Worm (Caenorhabditis elegans): ENCODE measurements around the gene Y113G7B.12.
A peak's percentile ranks its signal among the peaks of the same experiment; 100 is the strongest.

Gene Y113G7B.12

DNA sequence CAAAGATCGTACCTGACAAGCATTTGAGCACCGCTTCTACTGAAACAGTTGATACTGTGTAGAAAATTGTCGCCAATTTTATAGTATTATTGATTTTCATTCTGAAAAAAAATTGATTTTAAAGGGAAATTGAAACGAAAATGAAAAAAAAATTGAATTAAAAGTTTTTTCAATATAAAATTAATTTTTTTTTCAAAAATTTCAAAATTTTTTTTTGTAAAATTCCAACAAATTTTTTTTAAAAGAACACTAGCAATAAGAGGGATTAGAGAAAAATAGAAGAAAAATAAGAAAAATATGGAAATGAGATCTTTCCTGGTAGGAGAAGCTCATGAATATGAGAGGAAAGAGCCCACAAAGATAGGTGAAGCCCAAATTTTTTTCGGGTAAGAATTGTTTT lies 2.7 kb upstream of the Y113G7B.12 start, which contains the start of gene Y113G7B.11:
TSS of gene Y113G7B.11 (minus strand) at position 101 of the 400 bp plus-strand sequence.
- TF ChIP-seq F49E8.2 (tag; optimal IDR thresholded peaks at IDR 0.05; ENCODE audit: insufficient read depth) (no peak), nhr-27 (tag; optimal IDR thresholded peaks at IDR 0.05) (no peak), sptf-2 (GFP tag; optimal IDR thresholded peaks at IDR 0.05) (no peak), let-526 (GFP tag; IDR thresholded peaks at IDR 0.05) (no peak), ztf-22 (GFP tag; optimal IDR thresholded peaks at IDR 0.05) (no peak), rcor-1 (GFP tag; IDR thresholded peaks at IDR 0.05) (no peak), dox-1 (GFP tag; IDR thresholded peaks at IDR 0.05) (no peak), ZK185.1 (tag; optimal IDR thresholded peaks at IDR 0.05; ENCODE audit: poor library complexity, severe bottlenecking) (no peak)

DNA sequence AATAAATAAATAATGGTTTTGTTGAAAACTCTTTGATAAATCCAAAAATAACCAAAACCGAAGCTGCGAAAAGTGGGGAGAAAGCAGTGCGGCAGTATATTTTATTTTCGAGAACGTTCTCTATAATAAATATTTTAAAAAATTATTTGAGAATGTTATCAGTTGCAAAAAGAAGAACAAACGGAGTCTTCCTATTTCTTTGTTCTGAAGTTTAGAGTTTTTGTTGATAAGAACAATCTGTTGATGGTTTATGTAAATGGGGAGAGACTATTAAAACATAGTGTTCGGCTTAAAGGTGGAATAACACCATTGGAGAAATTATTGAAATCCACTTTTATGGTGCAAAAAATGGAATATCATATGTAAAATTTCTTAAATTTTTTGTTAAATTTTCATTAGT lies 613 bp upstream of the Y113G7B.12 start:
- TF ChIP-seq tlf-1 (GFP tag; optimal IDR thresholded peaks at IDR 0.05) (no peak), snpc-1.3 (tag; optimal IDR thresholded peaks at IDR 0.05; ENCODE audit: insufficient read depth) (no peak), ztf-26 (tag; optimal IDR thresholded peaks at IDR 0.05) (no peak), ztf-25 (GFP tag; IDR thresholded peaks at IDR 0.05) (no peak), hsf-1 (GFP tag; IDR thresholded peaks at IDR 0.05) (no peak), gei-17 (GFP tag; optimal IDR thresholded peaks at IDR 0.05) (no peak), madf-8 (GFP tag; conservative IDR thresholded peaks at IDR 0.05) (no peak), mcd-1 (GFP tag; IDR thresholded peaks at IDR 0.05) (no peak)

DNA sequence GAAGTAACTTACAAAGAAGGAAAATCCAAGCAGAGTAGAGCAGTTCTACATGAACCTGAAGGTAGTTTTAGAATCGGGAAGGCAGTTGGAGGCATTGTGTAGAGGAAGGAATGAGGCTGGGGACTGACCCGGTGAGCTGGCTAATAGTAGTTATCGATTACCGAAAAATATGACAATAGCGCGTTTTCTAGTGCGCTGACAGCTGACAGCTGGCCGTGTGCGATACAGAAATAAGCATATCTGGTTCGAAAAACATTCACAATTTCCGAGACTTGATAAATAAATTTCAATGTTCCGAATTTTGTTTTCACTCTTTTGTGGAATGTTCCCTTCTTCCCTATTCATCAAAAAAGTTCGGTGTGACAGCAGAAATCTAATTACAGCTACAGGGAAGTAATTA lies 6.4 kb downstream of the Y113G7B.12 start, which contains the start of the genes fbxb-59 and srbc-34:
TSS of gene fbxb-59 (minus strand) at position 101 of the 400 bp plus-strand sequence.
TSS of gene srbc-34 (plus strand) at position 233 of the 400 bp plus-strand sequence.
- TF ChIP-seq F57C9.4 (tag; optimal IDR thresholded peaks at IDR 0.05) (no peak), lag-1 (GFP tag; IDR thresholded peaks at IDR 0.05) (no peak), B0336.3 (GFP tag; IDR thresholded peaks at IDR 0.05) (no peak), mxl-1 (tag; optimal IDR thresholded peaks at IDR 0.05) (no peak), ceh-27 (GFP tag; optimal IDR thresholded peaks at IDR 0.05) (no peak), lin-40 (tag; optimal IDR thresholded peaks at IDR 0.05) (no peak), Y67H2A.10 (GFP tag; conservative IDR thresholded peaks at IDR 0.05) (no peak), F10E7.11 (tag; optimal IDR thresholded peaks at IDR 0.05) (no peak), F23B12.7 (tag; optimal IDR thresholded peaks at IDR 0.05; ENCODE audit: insufficient read depth) (no peak), madf-8 (GFP tag; conservative IDR thresholded peaks at IDR 0.05) (no peak), dox-1 (GFP tag; IDR thresholded peaks at IDR 0.05) (no peak), sea-2 (GFP tag; IDR thresholded peaks at IDR 0.05) (no peak), cebp-1 (GFP tag; IDR thresholded peaks at IDR 0.05) (no peak), cebp-1 (tag; optimal IDR thresholded peaks at IDR 0.05) (no peak), dpl-1 (GFP tag; optimal IDR thresholded peaks at IDR 0.05) (no peak), attf-3 (GFP tag; conservative IDR thresholded peaks at IDR 0.05) (no peak)

DNA sequence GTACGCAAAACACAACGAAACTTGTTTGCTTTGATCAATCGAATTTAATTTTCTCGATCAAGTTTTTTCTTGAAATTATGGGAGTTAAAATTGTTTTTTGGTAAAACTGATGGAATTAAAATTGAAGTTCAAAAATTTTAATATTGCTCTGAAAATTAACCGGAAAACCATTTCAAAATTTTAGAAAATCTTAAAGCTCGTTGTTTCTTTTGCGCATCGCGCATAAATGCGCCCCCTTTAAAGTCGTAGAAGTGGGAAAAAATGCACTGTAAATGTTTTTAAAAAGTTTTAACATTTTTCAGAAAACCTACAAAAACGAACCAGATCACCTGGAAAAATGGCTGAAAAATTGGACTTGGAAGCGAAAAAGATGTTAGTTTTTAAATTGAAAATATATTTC lies 9.4 kb downstream of the Y113G7B.12 start, which contains the start of gene fbxa-113:
TSS of gene fbxa-113 (plus strand) at position 301 of the 400 bp plus-strand sequence.
- TF ChIP-seq rec-8 (tag; optimal IDR thresholded peaks at IDR 0.05) (no peak), him-1 (tag; optimal IDR thresholded peaks at IDR 0.05) (peak; percentile 39)

DNA sequence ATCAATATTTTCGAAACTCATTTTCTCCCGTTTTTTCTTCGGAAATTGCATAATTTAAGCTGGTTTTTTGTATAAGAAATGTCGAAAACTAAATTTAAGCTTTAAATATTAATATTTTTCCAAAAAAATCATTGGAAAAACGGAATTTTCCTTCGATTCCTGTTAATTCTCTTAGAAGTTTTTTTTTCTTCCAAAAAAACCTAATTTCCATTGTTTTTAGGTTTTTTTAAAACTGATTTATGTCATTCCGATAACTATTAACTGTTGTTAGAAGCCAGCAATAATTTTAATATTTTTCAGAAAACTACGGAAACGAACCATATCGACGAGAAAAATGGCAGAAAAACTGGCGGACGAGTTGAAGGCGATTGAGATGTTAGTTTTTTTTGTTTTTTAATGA lies 11.2 kb downstream of the Y113G7B.12 start, which contains the start of gene fbxa-114:
TSS of gene fbxa-114 (plus strand) at position 301 of the 400 bp plus-strand sequence.
- no peak for TF ChIP-seq unc-62 (GFP tag; optimal IDR thresholded peaks at IDR 0.05)
- TF ChIP-seq Y53F4B.3 (GFP tag; IDR thresholded peaks at IDR 0.05): no peak
